Worm (Caenorhabditis elegans) whole organism, L4 larva: ENCODE data around the gene rps-14.

Experiments used
- F26F4.8 ChIP-seq: fragments of 200-800 bp; sonication (Bioruptor generic); conservative IDR thresholded peaks from 2 replicates; pipeline ENCODE4 v1.3.6; 2022; ENCODE audit warnings: missing genetic modification characterization, missing compliant biosample characterization
- F49E8.2 ChIP-seq: sonication (generic microtip); optimal IDR thresholded peaks from 2 replicates; lab custom pipeline; 2016; ENCODE audit warnings: missing compliant biosample characterization, mild to moderate bottlenecking, missing genetic modification characterization, borderline replicate concordance
- R02D3.7 ChIP-seq: fragments of 150-350 bp; sonication (generic microtip); optimal IDR thresholded peaks from 3 replicates; lab custom pipeline; 2014; ENCODE audit warnings: missing biosample characterization, missing genetic modification characterization
- T20F7.1 ChIP-seq: fragments of 200-800 bp; sonication (Bioruptor generic); optimal IDR thresholded peaks from 2 replicates; lab custom pipeline; 2018; ENCODE audit warnings: mild to moderate bottlenecking, missing genetic modification characterization, missing compliant biosample characterization
- Y105C5A.15 ChIP-seq: fragments of 200-800 bp; sonication (Bioruptor generic); IDR thresholded peaks from 2 replicates; pipeline ENCODE4 v1.3.6; 2022; ENCODE audit warnings: missing genetic modification characterization, missing compliant biosample characterization
- ZK337.2 ChIP-seq: fragments of 200-800 bp; sonication (Bioruptor generic); IDR thresholded peaks from 2 replicates; pipeline ENCODE4 v1.3.6; 2022; ENCODE audit warnings: missing genetic modification reagents, missing genetic modification characterization, missing compliant biosample characterization
- aha-1 ChIP-seq: fragments of 150-350 bp; peaks from one replicate; lab custom pipeline; 2014; ENCODE audit warnings: missing biosample characterization, missing genetic modification characterization
- ama-1 ChIP-seq: fragments of 150-350 bp; optimal IDR thresholded peaks from 2 replicates; lab custom pipeline; 2014; ENCODE audit warnings: inconsistent platforms, mixed read lengths
- attf-4 ChIP-seq: sonication (generic microtip); optimal IDR thresholded peaks from 3 replicates; lab custom pipeline; 2017; ENCODE audit warnings: missing biosample characterization, missing genetic modification characterization
- ceh-28 ChIP-seq: fragments of 150-350 bp; optimal IDR thresholded peaks from 2 replicates; lab custom pipeline; 2014; ENCODE audit warnings: missing biosample characterization, missing genetic modification reagents, missing genetic modification characterization
- ceh-44 ChIP-seq: fragments of 200-800 bp; sonication (Bioruptor generic); IDR thresholded peaks from 2 replicates; pipeline ENCODE4 v1.3.6; 2022; ENCODE audit warnings: missing genetic modification reagents, missing genetic modification characterization, missing compliant biosample characterization
- ceh-82 ChIP-seq: sonication (generic microtip); optimal IDR thresholded peaks from 2 replicates; lab custom pipeline; 2017; ENCODE audit warnings: missing biosample characterization, missing genetic modification characterization
- ctbp-1 ChIP-seq: fragments of 200-800 bp; sonication (Bioruptor generic); IDR thresholded peaks from 2 replicates; pipeline ENCODE4 v1.3.6; 2022; ENCODE audit warnings: missing genetic modification reagents, missing genetic modification characterization, missing compliant biosample characterization
- daf-12 ChIP-seq: fragments of 150-350 bp; optimal IDR thresholded peaks from 2 replicates; lab custom pipeline; 2014; ENCODE audit warnings: missing biosample characterization, missing genetic modification reagents, missing genetic modification characterization
- daf-16 ChIP-seq, 3 experiments: sonication (generic microtip); optimal IDR thresholded peaks; 2 replicates each; lab custom pipeline; 2016 to 2017; ENCODE audit warnings: missing genetic modification characterization in 3 of 3, missing genetic modification reagents in 3 of 3, mild to moderate bottlenecking in 2 of 3, missing compliant biosample characterization in 2 of 3, missing biosample characterization in 1 of 3, moderate library complexity in 1 of 3
- dmd-9 ChIP-seq: fragments of 200-800 bp; sonication (Bioruptor generic); IDR thresholded peaks from 2 replicates; pipeline ENCODE4 v1.3.6; 2022; ENCODE audit warnings: missing genetic modification reagents, missing genetic modification characterization, missing compliant biosample characterization
- dpl-1 ChIP-seq: fragments of 150-350 bp; optimal IDR thresholded peaks from 2 replicates; lab custom pipeline; 2014; ENCODE audit warnings: missing biosample characterization, missing genetic modification reagents, missing genetic modification characterization
- duxl-1 ChIP-seq: sonication (generic microtip); optimal IDR thresholded peaks from 2 replicates; lab custom pipeline; 2016; ENCODE audit warnings: mild to moderate bottlenecking, missing genetic modification characterization, moderate library complexity, missing compliant biosample characterization; ENCODE audit not compliant: poor library complexity
- dve-1 ChIP-seq: sonication (generic microtip); optimal IDR thresholded peaks from 2 replicates; lab custom pipeline; 2017; ENCODE audit warnings: antibody characterized with exemption, mild to moderate bottlenecking, missing genetic modification characterization, missing compliant biosample characterization; ENCODE audit not compliant: insufficient read depth
- fkh-10 ChIP-seq: fragments of 150-350 bp; optimal IDR thresholded peaks from 2 replicates; lab custom pipeline; 2014; ENCODE audit warnings: missing biosample characterization, missing genetic modification reagents, missing genetic modification characterization
- fos-1 ChIP-seq: fragments of 150-350 bp; optimal IDR thresholded peaks from 2 replicates; lab custom pipeline; 2014; ENCODE audit warnings: missing biosample characterization, missing genetic modification characterization
- hif-1 ChIP-seq, 2 experiments: sonication (generic microtip); optimal IDR thresholded peaks; 2 replicates each; lab custom pipeline; 2016 to 2017; ENCODE audit warnings: missing compliant biosample characterization in 2 of 2, missing genetic modification characterization in 2 of 2, missing genetic modification reagents in 2 of 2, missing genotype in 2 of 2, mild to moderate bottlenecking in 1 of 2
- hlh-11 ChIP-seq: fragments of 200-800 bp; sonication (Bioruptor generic); optimal IDR thresholded peaks from 2 replicates; lab custom pipeline; 2018; ENCODE audit warnings: mild to moderate bottlenecking, missing genetic modification characterization, missing compliant biosample characterization
- lim-7 ChIP-seq: fragments of 200-800 bp; sonication (Bioruptor generic); IDR thresholded peaks from 2 replicates; pipeline ENCODE4 v1.3.6; 2022; ENCODE audit warnings: missing genetic modification characterization, missing compliant biosample characterization
- lin-1 ChIP-seq: fragments of 200-800 bp; sonication (Bioruptor generic); IDR thresholded peaks from 2 replicates; pipeline ENCODE4 v1.3.6; 2022; ENCODE audit warnings: missing genetic modification reagents, missing genetic modification characterization, missing compliant biosample characterization
- lin-38 ChIP-seq: fragments of 200-800 bp; sonication (Bioruptor generic); IDR thresholded peaks from 2 replicates; pipeline ENCODE4 v1.3.6; 2022; ENCODE audit warnings: missing genetic modification reagents, missing genetic modification characterization, missing compliant biosample characterization
- lin-39 ChIP-seq: fragments of 150-350 bp; optimal IDR thresholded peaks from 2 replicates; lab custom pipeline; 2014; ENCODE audit warnings: missing biosample characterization, missing genetic modification reagents, missing genetic modification characterization
- mdt-29 ChIP-seq: fragments of 200-800 bp; sonication (Bioruptor generic); IDR thresholded peaks from 2 replicates; pipeline ENCODE4 v1.3.6; 2022; ENCODE audit warnings: missing genetic modification reagents, missing genetic modification characterization, missing compliant biosample characterization
- mxl-2 ChIP-seq: fragments of 200-800 bp; sonication (Bioruptor generic); conservative IDR thresholded peaks from 2 replicates; pipeline ENCODE4 v1.3.6; 2022; ENCODE audit warnings: missing genetic modification reagents, missing genetic modification characterization, missing compliant biosample characterization
- nhr-102 ChIP-seq: sonication (generic microtip); optimal IDR thresholded peaks from 2 replicates; lab custom pipeline; 2016; ENCODE audit warnings: mild to moderate bottlenecking, missing genetic modification characterization, moderate library complexity, missing compliant biosample characterization
- nhr-48 ChIP-seq: sonication (generic microtip); optimal IDR thresholded peaks from 2 replicates; lab custom pipeline; 2016; ENCODE audit warnings: mild to moderate bottlenecking, missing genetic modification characterization, missing compliant biosample characterization
- nhr-6 ChIP-seq: fragments of 150-350 bp; optimal IDR thresholded peaks from 2 replicates; lab custom pipeline; 2014; ENCODE audit warnings: missing biosample characterization, missing genetic modification characterization
- nhr-76 ChIP-seq: fragments of 150-350 bp; optimal IDR thresholded peaks from 2 replicates; lab custom pipeline; 2014; ENCODE audit warnings: missing biosample characterization, missing genetic modification characterization
- skn-1 ChIP-seq: fragments of 150-350 bp; optimal IDR thresholded peaks from 2 replicates; lab custom pipeline; 2014; ENCODE audit warnings: missing biosample characterization, missing genetic modification characterization
- spr-1 ChIP-seq: sonication (generic microtip); optimal IDR thresholded peaks from 2 replicates; lab custom pipeline; 2016; ENCODE audit warnings: mild to moderate bottlenecking, missing genetic modification characterization, missing compliant biosample characterization
- unc-62 ChIP-seq, 3 experiments: fragments of 150-350 bp in 1 of 3; sonication (generic microtip); optimal IDR thresholded peaks in 2 of 3; peaks in 1 of 3; 1 replicate in 1 of 3; 2 replicates in 2 of 3; lab custom pipeline; 2014 to 2017; ENCODE audit warnings: missing biosample characterization in 3 of 3, missing genetic modification characterization in 3 of 3, missing genetic modification reagents in 3 of 3, missing genotype in 1 of 3
- zag-1 ChIP-seq: fragments of 150-350 bp; optimal IDR thresholded peaks from 2 replicates; lab custom pipeline; 2014; ENCODE audit warnings: missing biosample characterization, missing genetic modification characterization
- zfp-2 ChIP-seq: sonication (generic microtip); optimal IDR thresholded peaks from 2 replicates; lab custom pipeline; 2016; ENCODE audit warnings: mild to moderate bottlenecking, missing genetic modification characterization, missing compliant biosample characterization

The rps-14 gene

ce11 chrIII:7198838-7199237, 19.4 kb upstream of the rps-14 start, which contains the start of gene pfd-5 (continued):
- TF ChIP-seq duxl-1 (tag; lab: Kevin White, UChicago) (no peak), zag-1 (tag; lab: Kevin White, UChicago) (no peak), nhr-102 (tag; lab: Kevin White, UChicago) (no peak), nhr-48 (tag; lab: Kevin White, UChicago) (no peak), spr-1 (tag; lab: Kevin White, UChicago) (no peak), Y105C5A.15 (GFP tag; lab: Robert Waterston, UW) (no peak), dpl-1 (GFP tag; lab: Kevin White, UChicago) (peak; percentile 92), ama-1 (lab: Kevin White, UChicago) (no peak), ceh-28 (tag; lab: Kevin White, UChicago) (no peak), F26F4.8 (GFP tag; lab: Robert Waterston, UW) (no peak), ceh-44 (GFP tag; lab: Robert Waterston, UW) (0 out of 2 replicates have a peak, but pooled peaks have one; percentile 26), ctbp-1 (GFP tag; lab: Robert Waterston, UW) (no peak), dve-1 (tag; lab: Kevin White, UChicago) (peak; percentile 22), daf-16 (GFP tag; optimal IDR thresholded peaks at IDR 0.05; lab: Kevin White, UChicago) (no peak), daf-16 (tag; optimal IDR thresholded peaks at IDR 0.05; lab: Kevin White, UChicago) (peak; percentile 15), fos-1 (tag; lab: Kevin White, UChicago) (no peak), attf-4 (no peak), mdt-29 (GFP tag; lab: Robert Waterston, UW) (no peak), unc-62 (GFP tag; optimal IDR thresholded peaks at IDR 0.05 in 1 of 2; lab: Kevin White, UChicago) (no peak), unc-62 (tag; optimal IDR thresholded peaks at IDR 0.05; lab: Kevin White, UChicago) (no peak), lin-38 (peak; percentile 53), ZK337.2 (GFP tag; lab: Robert Waterston, UW) (no peak), nhr-6 (tag; lab: Kevin White, UChicago) (no peak), F49E8.2 (no peak), nhr-76 (tag; lab: Kevin White, UChicago) (no peak), ceh-82 (no peak), zfp-2 (tag; lab: Kevin White, UChicago) (no peak), lin-39 (tag; lab: Kevin White, UChicago) (no peak), skn-1 (tag; lab: Kevin White, UChicago) (no peak), fkh-10 (GFP tag; lab: Kevin White, UChicago) (no peak), R02D3.7 (tag; lab: Kevin White, UChicago) (no peak), daf-12 (no peak), T20F7.1 (GFP tag; lab: Kevin White, UChicago) (no peak), dmd-9 (GFP tag; lab: Robert Waterston, UW) (no peak), mxl-2 (GFP tag; lab: Robert Waterston, UW) (no peak), hif-1 (tag; optimal IDR thresholded peaks at IDR 0.05; lab: Kevin White, UChicago) (peak in 1 of 2 experiments; percentile 88), lim-7 (GFP tag; lab: Robert Waterston, UW) (no peak)

DNA sequence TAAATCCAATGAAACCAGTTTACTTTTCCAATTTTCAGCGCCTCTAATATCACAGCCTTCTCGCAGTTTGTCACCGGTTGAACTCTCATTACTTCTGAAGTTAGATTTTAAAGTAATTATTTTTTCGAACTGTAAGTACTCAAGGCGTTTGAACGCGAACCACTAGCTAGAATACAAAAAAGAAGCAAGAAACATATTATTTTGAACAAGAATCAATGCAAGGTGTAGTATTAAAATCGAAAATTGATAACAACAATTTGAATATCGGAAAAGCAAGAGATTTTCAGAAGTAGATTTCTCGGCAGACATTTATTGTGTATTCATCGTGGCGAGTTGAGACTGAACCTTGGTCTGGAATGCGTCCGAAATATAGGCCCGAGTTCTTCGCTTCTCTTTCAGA, 18.6 kb upstream of the rps-14 start, which contains the start of gene exos-9:
exos-9 (minus strand) TSS at position 101 of the 400 bp plus-strand sequence.
- no peak for TF ChIP-seq hif-1 (tag; optimal IDR thresholded peaks at IDR 0.05; lab: Kevin White, UChicago)
- TF ChIP-seq aha-1 (tag; lab: Kevin White, UChicago): peak; percentile 31
- TF ChIP-seq skn-1 (tag; lab: Kevin White, UChicago): no peak
- TF ChIP-seq, all 104 proteins: peak for 1

DNA sequence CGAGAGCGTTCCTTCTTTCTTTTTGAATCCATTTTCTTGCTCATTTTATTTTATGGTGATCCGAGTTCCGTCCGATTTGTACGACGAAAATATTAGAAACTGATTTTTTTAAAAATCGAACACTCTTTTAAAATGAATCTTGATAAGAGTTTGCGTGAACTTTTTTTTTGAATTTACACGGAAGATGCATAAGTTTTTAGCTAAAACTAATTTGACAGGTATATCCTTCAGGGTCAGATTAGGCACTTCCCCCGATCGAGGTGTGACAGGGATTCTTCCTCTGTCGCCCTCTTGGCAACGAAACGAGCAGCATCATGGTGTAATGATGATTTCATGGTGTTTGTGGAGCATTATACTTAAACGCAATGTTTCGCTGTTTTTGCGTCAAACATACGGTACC, 15.9 kb upstream of the rps-14 start, which contains the start of gene F37C12.18:
F37C12.18 (minus strand) TSS at position 101 of the 400 bp plus-strand sequence.
- TF ChIP-seq F49E8.2 (no peak), hlh-11 (tag; lab: Kevin White, UChicago) (no peak), lin-1 (GFP tag; lab: Robert Waterston, UW) (no peak), aha-1 (tag; lab: Kevin White, UChicago) (peak; percentile 68)
